Fruit fly (Drosophila melanogaster) whole organism, embryonic: Measurements from ENCODE around the gene ND-B17.

Experiments used
- CG10147 ChIP-seq: fragments of 200-800 bp; sonication (Bioruptor generic); optimal IDR thresholded peaks from 2 replicates; lab custom pipeline; 2019; ENCODE audit warnings: missing biosample characterization, mild to moderate bottlenecking, missing genetic modification characterization, moderate library complexity
- CG11696 ChIP-seq: fragments of 200-800 bp; sonication (Bioruptor generic); IDR thresholded peaks from 2 replicates; pipeline ENCODE4 v1.3.6; 2022; ENCODE audit warnings: missing biosample characterization, missing genetic modification characterization
- CG1233 ChIP-seq: fragments of 200-800 bp; sonication (Bioruptor generic); optimal IDR thresholded peaks from 4 replicates; lab custom pipeline; 2018; ENCODE audit warnings: missing biosample characterization, mild to moderate bottlenecking, missing genetic modification characterization
- CG14050 ChIP-seq: fragments of 200-800 bp; sonication (Bioruptor generic); IDR thresholded peaks from 3 replicates; pipeline ENCODE4 v1.3.6; 2022; ENCODE audit warnings: missing biosample characterization, missing genetic modification characterization
- CG14710 ChIP-seq: fragments of 200-800 bp; sonication (Bioruptor generic); optimal IDR thresholded peaks from 3 replicates; lab custom pipeline; 2019; ENCODE audit warnings: missing biosample characterization, mild to moderate bottlenecking, missing genetic modification characterization, moderate library complexity
- CG15011 ChIP-seq: fragments of 200-800 bp; sonication (Bioruptor generic); optimal IDR thresholded peaks from 3 replicates; lab custom pipeline; 2018; ENCODE audit warnings: missing biosample characterization, mild to moderate bottlenecking, missing genetic modification characterization
- CG15601 ChIP-seq: fragments of 200-800 bp; sonication (Bioruptor generic); optimal IDR thresholded peaks from 3 replicates; lab custom pipeline; 2019; ENCODE audit warnings: missing biosample characterization, mild to moderate bottlenecking, missing genetic modification characterization, moderate library complexity
- CG16779 ChIP-seq: fragments of 200-800 bp; sonication (Bioruptor generic); IDR thresholded peaks from 2 replicates; pipeline ENCODE4 v1.3.6; 2022; ENCODE audit warnings: missing biosample characterization, missing genetic modification characterization
- CG2116 ChIP-seq: fragments of 200-800 bp; sonication (Bioruptor generic); optimal IDR thresholded peaks from 3 replicates; lab custom pipeline; 2018; ENCODE audit warnings: missing biosample characterization, mild to moderate bottlenecking, missing genetic modification characterization
- CG32767 ChIP-seq: fragments of 200-800 bp; sonication (Bioruptor generic); IDR thresholded peaks from 2 replicates; pipeline ENCODE4 v1.3.6; 2022; ENCODE audit warnings: missing biosample characterization, missing genetic modification characterization
- CG34376 ChIP-seq: fragments of 200-800 bp; sonication (Bioruptor generic); optimal IDR thresholded peaks from 2 replicates; lab custom pipeline; 2018; ENCODE audit warnings: missing biosample characterization, mild to moderate bottlenecking, missing genetic modification characterization
- CG43689 ChIP-seq: fragments of 200-800 bp; sonication (Bioruptor generic); IDR thresholded peaks from 2 replicates; pipeline ENCODE4 v1.3.6; 2022; ENCODE audit warnings: missing biosample characterization, missing genetic modification characterization
- CG7987 ChIP-seq: fragments of 200-800 bp; sonication (Bioruptor generic); optimal IDR thresholded peaks from 2 replicates; lab custom pipeline; 2018; ENCODE audit warnings: missing biosample characterization, mild to moderate bottlenecking, missing genetic modification characterization, moderate library complexity
- CG8281 ChIP-seq: fragments of 200-800 bp; sonication (Bioruptor generic); optimal IDR thresholded peaks from 2 replicates; lab custom pipeline; 2018; ENCODE audit warnings: missing biosample characterization, mild to moderate bottlenecking, missing genetic modification characterization, moderate library complexity
- CG8944 ChIP-seq: fragments of 200-800 bp; sonication (Bioruptor generic); optimal IDR thresholded peaks from 3 replicates; lab custom pipeline; 2016; ENCODE audit warnings: missing biosample characterization, missing genetic modification characterization
- Chrac-16 ChIP-seq: fragments of 200-800 bp; sonication (Bioruptor generic); optimal IDR thresholded peaks from 3 replicates; lab custom pipeline; 2016; ENCODE audit warnings: missing biosample characterization, missing genetic modification characterization
- CoRest ChIP-seq: fragments of 200-800 bp; sonication (Bioruptor generic); optimal IDR thresholded peaks from 3 replicates; lab custom pipeline; 2018; ENCODE audit warnings: missing biosample characterization, mild to moderate bottlenecking, missing genetic modification characterization, moderate library complexity
- Dp ChIP-seq: fragments of 200-800 bp; sonication (Bioruptor generic); optimal IDR thresholded peaks from 2 replicates; lab custom pipeline; 2018; ENCODE audit warnings: missing biosample characterization, mild to moderate bottlenecking, missing genetic modification characterization, moderate library complexity
- Elba2 ChIP-seq: fragments of 200-800 bp; sonication (Bioruptor generic); optimal IDR thresholded peaks from 3 replicates; lab custom pipeline; 2016; ENCODE audit warnings: missing biosample characterization, missing genetic modification characterization
- HHEX ChIP-seq: fragments of 200-800 bp; sonication (Bioruptor generic); optimal IDR thresholded peaks from 3 replicates; lab custom pipeline; 2017; ENCODE audit warnings: missing biosample characterization, mild to moderate bottlenecking, missing genetic modification characterization, missing genetic modification reagents
- Hey ChIP-seq: fragments of 200-800 bp; sonication (Bioruptor generic); optimal IDR thresholded peaks from 3 replicates; lab custom pipeline; 2018; ENCODE audit warnings: missing biosample characterization, mild to moderate bottlenecking, missing genetic modification characterization
- Hsf ChIP-seq: fragments of 200-800 bp; sonication (Bioruptor generic); optimal IDR thresholded peaks from 3 replicates; lab custom pipeline; 2016; ENCODE audit warnings: missing biosample characterization, missing genetic modification characterization
- Lpt ChIP-seq: fragments of >200 bp; optimal IDR thresholded peaks from 2 replicates; lab custom pipeline; 2018; ENCODE audit warnings: missing biosample characterization, missing genetic modification characterization
- Med ChIP-seq: fragments of 200-800 bp; sonication (Bioruptor generic); peaks from one replicate; lab custom pipeline; 2016; ENCODE audit warnings: missing biosample characterization, missing genetic modification characterization, mild to moderate bottlenecking, inconsistent platforms, moderate library complexity
- NK7.1 ChIP-seq: fragments of 200-800 bp; sonication (Bioruptor generic); optimal IDR thresholded peaks from 3 replicates; lab custom pipeline; 2016; ENCODE audit warnings: missing biosample characterization, missing genetic modification characterization
- Optix ChIP-seq: fragments of 200-800 bp; sonication (Bioruptor generic); IDR thresholded peaks from 3 replicates; pipeline ENCODE4 v1.3.6; 2022; ENCODE audit warnings: missing biosample characterization, missing genetic modification characterization
- Rx ChIP-seq: fragments of 200-800 bp; sonication (Bioruptor generic); IDR thresholded peaks from 2 replicates; pipeline ENCODE4 v1.3.6; 2022; ENCODE audit warnings: missing biosample characterization, missing genetic modification characterization
- TFAM ChIP-seq: fragments of 200-800 bp; sonication (Bioruptor generic); optimal IDR thresholded peaks from 2 replicates; lab custom pipeline; 2017; ENCODE audit warnings: missing biosample characterization, missing genetic modification characterization, inconsistent platforms
- ab ChIP-seq: fragments of 200-800 bp; sonication (Bioruptor generic); optimal IDR thresholded peaks from 2 replicates; lab custom pipeline; 2016; ENCODE audit warnings: missing biosample characterization, missing genetic modification characterization
- ara ChIP-seq: fragments of 200-800 bp; sonication (Bioruptor generic); IDR thresholded peaks from 2 replicates; pipeline ENCODE4 v1.3.6; 2022; ENCODE audit warnings: missing biosample characterization, missing genetic modification characterization
- bab2 ChIP-seq: fragments of 200-800 bp; sonication (Bioruptor generic); optimal IDR thresholded peaks from 2 replicates; lab custom pipeline; 2016; ENCODE audit warnings: missing biosample characterization, missing genetic modification characterization
- chif ChIP-seq, 2 experiments: fragments of 200-800 bp; sonication (Bioruptor generic); optimal IDR thresholded peaks; 3 replicates each; lab custom pipeline; 2016; ENCODE audit warnings: missing biosample characterization in 2 of 2, missing genetic modification characterization in 2 of 2
- crc ChIP-seq: fragments of 200-800 bp; sonication (Bioruptor generic); optimal IDR thresholded peaks from 2 replicates; lab custom pipeline; 2016; ENCODE audit warnings: missing biosample characterization, missing genetic modification characterization
- croc ChIP-seq: fragments of 200-800 bp; sonication (Bioruptor generic); conservative IDR thresholded peaks from 3 replicates; pipeline ENCODE4 v1.3.6; 2022; ENCODE audit warnings: missing biosample characterization, missing genetic modification characterization
- dan ChIP-seq: fragments of 200-800 bp; sonication (Bioruptor generic); IDR thresholded peaks from 2 replicates; pipeline ENCODE4 v1.3.6; 2022; ENCODE audit warnings: missing biosample characterization, missing genetic modification characterization
- dpn ChIP-seq, 2 experiments: fragments of 200-800 bp; sonication (Bioruptor generic); optimal IDR thresholded peaks; 3 replicates each; lab custom pipeline; 2016; ENCODE audit warnings: missing biosample characterization in 2 of 2, missing genetic modification characterization in 2 of 2
- fd64A ChIP-seq: fragments of 200-800 bp; sonication (Bioruptor generic); optimal IDR thresholded peaks from 3 replicates; lab custom pipeline; 2018; ENCODE audit warnings: missing biosample characterization, mild to moderate bottlenecking, missing genetic modification characterization
- gfzf ChIP-seq: fragments of 200-800 bp; sonication (Bioruptor generic); optimal IDR thresholded peaks from 2 replicates; lab custom pipeline; 2016; ENCODE audit warnings: missing biosample characterization, mild to moderate bottlenecking, missing genetic modification characterization, moderate library complexity
- grau ChIP-seq: fragments of 200-800 bp; optimal IDR thresholded peaks from 3 replicates; lab custom pipeline; 2019; ENCODE audit warnings: missing biosample characterization, mild to moderate bottlenecking, missing genetic modification characterization, moderate library complexity
- hbn ChIP-seq: fragments of 200-800 bp; sonication (Bioruptor generic); IDR thresholded peaks from 2 replicates; pipeline ENCODE4 v1.3.6; 2022; ENCODE audit warnings: missing biosample characterization, missing genetic modification characterization; ENCODE audit not compliant: partially characterized antibody
- inv ChIP-seq: fragments of 200-800 bp; sonication (Bioruptor generic); IDR thresholded peaks from 2 replicates; pipeline ENCODE4 v1.3.6; 2022; ENCODE audit warnings: missing biosample characterization, missing genetic modification characterization; ENCODE audit not compliant: partially characterized antibody
- lov ChIP-seq, 2 experiments: fragments of 200-800 bp in 1 of 2; fragments of >200 bp in 1 of 2; sonication (Bioruptor generic) in 1 of 2; IDR thresholded peaks in 1 of 2; optimal IDR thresholded peaks in 1 of 2; 2 replicates in 1 of 2; 3 replicates in 1 of 2; pipeline versions ENCODE4 v1.3.6 to Lab custom; 2017 to 2022; ENCODE audit warnings: missing biosample characterization in 1 of 2, missing genetic modification characterization in 1 of 2
- mirr ChIP-seq: fragments of 200-800 bp; sonication (Bioruptor generic); optimal IDR thresholded peaks from 3 replicates; lab custom pipeline; 2018; ENCODE audit warnings: missing biosample characterization, mild to moderate bottlenecking, missing genetic modification characterization
- pho ChIP-seq: fragments of 200-800 bp; sonication (Bioruptor generic); optimal IDR thresholded peaks from 2 replicates; lab custom pipeline; 2016; ENCODE audit warnings: missing biosample characterization, missing genetic modification characterization
- rib ChIP-seq: fragments of 200-800 bp; sonication (Bioruptor generic); IDR thresholded peaks from 2 replicates; pipeline ENCODE4 v1.3.6; 2022; ENCODE audit warnings: missing biosample characterization, missing genetic modification characterization
- row ChIP-seq: fragments of 200-800 bp; sonication (Bioruptor generic); IDR thresholded peaks from 3 replicates; pipeline ENCODE4 v1.3.6; 2022; ENCODE audit warnings: missing biosample characterization, missing genetic modification characterization
- sens ChIP-seq: fragments of 200-800 bp; sonication (Bioruptor generic); peaks from one replicate; lab custom pipeline; 2016; ENCODE audit warnings: missing biosample characterization, missing genetic modification characterization
- sna ChIP-seq: fragments of 200-800 bp; sonication (Bioruptor generic); IDR thresholded peaks from 2 replicates; pipeline ENCODE4 v1.3.6; 2022; ENCODE audit warnings: missing biosample characterization, missing genetic modification characterization; ENCODE audit not compliant: partially characterized antibody
- vnd ChIP-seq: fragments of 200-800 bp; sonication (Bioruptor generic); IDR thresholded peaks from 3 replicates; pipeline ENCODE4 v1.3.6; 2022; ENCODE audit warnings: missing biosample characterization, missing genetic modification characterization; ENCODE audit not compliant: partially characterized antibody
- wek ChIP-seq: fragments of 200-800 bp; sonication (Bioruptor generic); optimal IDR thresholded peaks from 3 replicates; lab custom pipeline; 2018; ENCODE audit warnings: missing biosample characterization, mild to moderate bottlenecking, missing genetic modification characterization, moderate library complexity
- z ChIP-seq: fragments of 200-800 bp; sonication (Bioruptor generic); IDR thresholded peaks from 3 replicates; pipeline ENCODE4 v1.3.6; 2022; ENCODE audit warnings: missing biosample characterization, missing genetic modification characterization

The ND-B17 gene

DNA sequence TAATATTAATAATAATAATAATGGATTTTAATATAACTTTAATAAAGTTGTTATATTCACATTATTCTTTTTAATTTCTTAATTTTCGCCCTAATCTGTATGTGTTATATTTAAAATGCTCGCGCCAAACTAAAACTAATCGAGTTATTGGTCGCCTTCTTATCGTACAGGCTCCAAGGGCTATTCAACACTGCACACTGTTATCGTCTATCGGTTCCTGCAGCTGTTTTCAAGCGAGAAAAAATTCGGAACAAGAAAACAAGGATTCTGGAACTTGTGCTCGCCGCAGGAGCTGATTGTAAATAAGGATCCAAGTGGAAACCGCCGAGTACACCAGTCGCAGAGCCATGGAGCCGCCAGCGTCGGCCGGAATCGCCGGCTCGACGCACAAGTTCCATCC lies 13.2 kb upstream of the ND-B17 start, which contains the start of gene CG3793 (continued):
- TF ChIP-seq lov (optimal IDR thresholded peaks at IDR 0.05; lab: Kevin White, UChicago) (no peak), lov (GFP tag; IDR thresholded peaks at IDR 0.05; lab: Robert Waterston, UW) (no peak), crc (GFP tag; lab: Kevin White, UChicago) (no peak), Dp (GFP tag; lab: Kevin White, UChicago) (peak; percentile 87), CG32767 (GFP tag; lab: Robert Waterston, UW) (no peak), z (no peak), sna (GFP tag; lab: Robert Waterston, UW) (peak; percentile 30; the same call in 1 of the 2 replicates), CG14710 (no peak), Hey (no peak), rib (GFP tag; lab: Robert Waterston, UW) (no peak), wek (no peak), CG8944 (no peak), mirr (GFP tag; lab: Kevin White, UChicago) (no peak), croc (GFP tag; lab: Robert Waterston, UW) (no peak), Hsf (no peak), grau (tag; lab: Kevin White, UChicago) (no peak), Lpt (GFP tag; lab: Kevin White, UChicago) (no peak), CG15011 (GFP tag; lab: Kevin White, UChicago) (no peak), hbn (GFP tag; lab: Robert Waterston, UW) (peak; percentile 45), row (no peak), dan (no peak), TFAM (GFP tag; lab: Kevin White, UChicago) (no peak), Optix (GFP tag; lab: Robert Waterston, UW) (no peak), inv (GFP tag; lab: Robert Waterston, UW) (0 out of 2 replicates have a peak, but pooled peaks have one; percentile 26), Chrac-16 (GFP tag; lab: Kevin White, UChicago) (no peak), NK7.1 (GFP tag; lab: Kevin White, UChicago) (no peak), Rx (GFP tag; lab: Robert Waterston, UW) (no peak), dpn (GFP tag; optimal IDR thresholded peaks at IDR 0.05; lab: Kevin White, UChicago) (no peak), CoRest (tag; lab: Kevin White, UChicago) (no peak), CG1233 (GFP tag; lab: Kevin White, UChicago) (no peak)

DNA sequence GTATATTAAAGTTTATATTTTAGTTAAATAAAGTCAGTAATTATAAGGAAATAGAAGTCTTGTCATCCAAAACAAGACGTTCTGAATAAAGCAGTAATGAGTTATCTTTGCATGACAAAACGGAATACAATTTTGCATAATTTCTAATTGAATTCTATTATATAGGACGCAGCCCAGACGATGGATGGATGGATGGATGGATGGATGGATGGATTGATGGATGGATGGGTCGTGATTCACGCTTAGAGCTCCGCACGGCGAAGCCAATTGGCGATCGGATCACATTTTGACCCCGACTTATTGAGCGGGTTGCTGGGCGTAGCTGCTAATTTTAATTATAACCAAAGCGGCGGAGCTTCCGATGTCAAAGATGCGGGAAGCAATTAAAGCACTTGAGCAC lies 12.5 kb upstream of the ND-B17 start:
- TF ChIP-seq CG16779 (GFP tag; lab: Robert Waterston, UW) (peak; percentile 34; the same call in 1 of the 2 replicates), sens (GFP tag; lab: Kevin White, UChicago) (peak; percentile 59), CG11696 (GFP tag; lab: Robert Waterston, UW) (no peak), CG8281 (tag; lab: Kevin White, UChicago) (peak; percentile 98), Med (GFP tag; lab: Kevin White, UChicago) (peak; percentile 25), Elba2 (peak; percentile 45)

DNA sequence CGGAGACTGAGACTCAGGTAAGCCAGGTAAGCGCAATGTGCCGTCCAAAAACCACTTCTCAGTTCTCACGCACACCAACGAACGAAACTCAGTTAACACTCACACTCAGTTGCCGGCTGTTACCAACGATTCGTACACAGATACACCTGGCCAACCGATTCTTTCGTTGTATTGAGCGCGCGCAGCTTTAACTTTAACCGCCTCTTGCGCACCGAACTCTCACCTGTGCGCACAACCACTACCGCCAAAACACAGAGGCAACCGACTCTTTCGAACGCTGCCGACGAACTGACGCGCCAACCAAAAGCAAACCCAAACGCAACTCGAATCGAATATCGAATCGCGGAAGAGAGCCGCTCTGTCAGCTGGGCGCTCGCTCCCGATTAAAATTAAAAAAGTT lies 11.6 kb upstream of the ND-B17 start, which contains the start of gene Gli:
TSS of gene Gli (minus strand) at position 293 of the 400 bp plus-strand sequence.
- TF ChIP-seq CG7987 (GFP tag; lab: Kevin White, UChicago) (peak; percentile 59), CG14050 (no peak), CG43689 (GFP tag; lab: Robert Waterston, UW) (no peak), chif (GFP tag; optimal IDR thresholded peaks at IDR 0.05; lab: Kevin White, UChicago) (no peak), gfzf (no peak), ab (GFP tag; lab: Kevin White, UChicago) (no peak), CG34376 (GFP tag; lab: Kevin White, UChicago) (peak; percentile 75), CG2116 (GFP tag; lab: Kevin White, UChicago) (no peak), HHEX (GFP tag; lab: Kevin White, UChicago) (no peak), vnd (GFP tag; lab: Robert Waterston, UW) (0 out of 3 replicates have a peak, but pooled peaks have one; percentile 11), CG10147 (GFP tag; lab: Kevin White, UChicago) (peak; percentile 29), ara (GFP tag; lab: Robert Waterston, UW) (no peak), fd64A (GFP tag; lab: Kevin White, UChicago) (no peak), bab2 (no peak), pho (GFP tag; lab: Kevin White, UChicago) (no peak), CG15601 (tag; lab: Kevin White, UChicago) (no peak)
